Worm (Caenorhabditis elegans) whole organism, L4 larva: ENCODE measurements around the gene K10D2.8.

ENCODE experiments used
- lsy-2 ChIP-seq, 2 experiments: fragments of 150-350 bp in 1 of 2; sonication (generic microtip) in 1 of 2; optimal IDR thresholded peaks; 2 replicates each; lab custom pipeline; 2014 to 2017; ENCODE audit warnings: missing biosample characterization in 2 of 2, missing genetic modification characterization in 2 of 2
- nhr-77 ChIP-seq: fragments of 150-350 bp; optimal IDR thresholded peaks from 2 replicates; lab custom pipeline; 2014; ENCODE audit warnings: missing biosample characterization, missing genetic modification characterization
- zip-11 ChIP-seq: fragments of 200-800 bp; sonication (Bioruptor generic); IDR thresholded peaks from 2 replicates; pipeline ENCODE4 v1.3.6; 2022; ENCODE audit warnings: missing genetic modification characterization, missing compliant biosample characterization

DNA sequence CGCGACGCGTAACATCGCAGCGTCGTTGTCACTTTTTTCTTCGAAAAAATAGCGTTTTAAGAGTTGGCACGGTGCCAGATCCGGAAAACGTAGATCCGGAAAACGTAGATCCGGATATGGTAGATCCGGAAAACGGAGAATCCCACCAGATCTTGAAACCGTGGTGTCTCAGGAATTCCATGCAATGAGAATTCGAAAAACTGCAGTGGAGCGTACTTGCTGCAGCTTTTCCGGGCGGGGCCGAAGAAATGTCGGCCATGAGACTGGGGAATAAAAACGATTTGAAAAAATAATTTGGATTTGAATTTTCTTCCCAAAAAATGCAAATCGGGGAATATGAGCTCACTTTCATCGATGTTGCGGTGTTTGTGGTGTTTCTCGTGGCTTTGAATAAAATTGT lies 16.1 kb upstream of the K10D2.8 start, which contains the start of gene K10D2.5:
- TF ChIP-seq zip-11 (GFP tag; lab: Robert Waterston, UW) (no peak), lsy-2 (tag; optimal IDR thresholded peaks at IDR 0.05; lab: Kevin White, UChicago) (peak; percentile 72 to 92), nhr-77 (peak; percentile 87)
